Worm (Caenorhabditis elegans) whole organism, early embryonic: ENCODE measurements around the gene tbcc-1.

Experiments
- B0310.2 ChIP-seq: sonication (generic microtip); optimal IDR thresholded peaks from 2 replicates; lab custom pipeline; 2016; ENCODE audit warnings: mild to moderate bottlenecking, missing genetic modification characterization, missing compliant biosample characterization
- F13C5.2 ChIP-seq: sonication (generic microtip); optimal IDR thresholded peaks from 2 replicates; lab custom pipeline; 2017; ENCODE audit warnings: mild to moderate bottlenecking, missing genetic modification characterization, inconsistent platforms, missing compliant biosample characterization
- aly-1 ChIP-seq: sonication (generic microtip); optimal IDR thresholded peaks from 2 replicates; lab custom pipeline; 2016; ENCODE audit warnings: missing genetic modification characterization, missing compliant biosample characterization
- ama-1 ChIP-seq: fragments of 150-350 bp; optimal IDR thresholded peaks from 2 replicates; lab custom pipeline; 2014
- ceh-13 ChIP-seq: fragments of 200-800 bp; sonication (Bioruptor generic); optimal IDR thresholded peaks from 2 replicates; lab custom pipeline; 2018; ENCODE audit warnings: mild to moderate bottlenecking, missing genetic modification characterization, missing compliant biosample characterization
- ceh-36 ChIP-seq: sonication (generic microtip); optimal IDR thresholded peaks from 2 replicates; lab custom pipeline; 2016; ENCODE audit warnings: missing genetic modification characterization, inconsistent platforms, missing compliant biosample characterization
- ets-7 ChIP-seq: sonication (generic microtip); optimal IDR thresholded peaks from 2 replicates; lab custom pipeline; 2016; ENCODE audit warnings: missing genotype, missing genetic modification characterization, missing compliant biosample characterization
- flt-1 ChIP-seq: fragments of 200-800 bp; sonication (Bioruptor generic); IDR thresholded peaks from 2 replicates; pipeline ENCODE4 v1.3.6; 2022; ENCODE audit warnings: missing genetic modification characterization, missing compliant biosample characterization
- hmbx-1 ChIP-seq: sonication (generic microtip); optimal IDR thresholded peaks from 2 replicates; lab custom pipeline; 2016; ENCODE audit warnings: mild to moderate bottlenecking, missing genetic modification characterization, missing compliant biosample characterization
- hmg-4 ChIP-seq: fragments of 200-800 bp; sonication (Bioruptor generic); optimal IDR thresholded peaks from 2 replicates; lab custom pipeline; 2018; ENCODE audit warnings: mild to moderate bottlenecking, missing genetic modification characterization, missing compliant biosample characterization
- hnd-1 ChIP-seq: sonication (generic microtip); optimal IDR thresholded peaks from 2 replicates; lab custom pipeline; 2016; ENCODE audit warnings: missing genetic modification characterization, missing compliant biosample characterization
- pes-1 ChIP-seq: fragments of 200-800 bp; sonication (Bioruptor generic); IDR thresholded peaks from 2 replicates; pipeline ENCODE4 v1.3.6; 2022; ENCODE audit warnings: missing genetic modification reagents, missing genetic modification characterization, missing compliant biosample characterization
- scrt-1 ChIP-seq: fragments of 200-800 bp; sonication (Bioruptor generic); IDR thresholded peaks from 2 replicates; pipeline ENCODE4 v1.3.6; 2022; ENCODE audit warnings: missing genetic modification characterization, missing compliant biosample characterization
- sea-1 ChIP-seq: fragments of 200-800 bp; sonication (Bioruptor generic); conservative IDR thresholded peaks from 2 replicates; pipeline ENCODE4 v1.3.6; 2022; ENCODE audit warnings: missing genetic modification characterization, missing compliant biosample characterization
- tbx-11 ChIP-seq: fragments of 200-800 bp; sonication (Bioruptor generic); IDR thresholded peaks from 2 replicates; pipeline ENCODE4 v1.3.6; 2022; ENCODE audit warnings: missing genetic modification characterization, missing compliant biosample characterization
- tbx-37 ChIP-seq: fragments of 200-800 bp; sonication (Bioruptor generic); conservative IDR thresholded peaks from 2 replicates; pipeline ENCODE4 v1.3.6; 2022; ENCODE audit warnings: missing genetic modification reagents, missing genetic modification characterization, missing compliant biosample characterization
- tra-4 ChIP-seq: sonication (generic microtip); optimal IDR thresholded peaks from 2 replicates; lab custom pipeline; 2017; ENCODE audit warnings: missing genetic modification characterization, missing compliant biosample characterization

The tbcc-1 gene

DNA sequence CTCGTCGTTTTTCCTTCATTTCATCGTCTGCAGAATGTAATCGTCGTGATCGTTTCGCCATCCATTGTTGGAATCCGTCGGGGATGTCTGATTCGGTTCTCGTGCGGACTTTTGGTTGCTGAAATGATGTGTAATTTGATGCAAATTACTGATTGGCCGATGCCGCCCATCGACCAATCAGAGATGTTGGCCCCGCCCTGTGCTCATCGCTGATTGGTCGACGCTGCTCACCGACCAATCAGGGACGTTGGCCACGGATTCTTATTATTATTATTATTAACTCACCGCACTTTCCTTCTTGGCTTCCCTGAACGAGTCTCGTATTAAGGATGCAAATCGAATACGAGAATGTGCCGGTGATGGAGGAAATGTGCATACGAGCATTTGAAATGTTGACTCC, 5.8 kb downstream of the tbcc-1 start:
- no peak for TF ChIP-seq ceh-13
- no peak for TF ChIP-seq tbx-11 (GFP tag; lab: Robert Waterston, UW)
- TF ChIP-seq ceh-36 (tag; lab: Kevin White, UChicago) = no peak
- TF ChIP-seq ets-7 = no peak
- no peak for TF ChIP-seq ama-1 (lab: Kevin White, UChicago)
- TF ChIP-seq B0310.2 = no peak
- no peak for TF ChIP-seq hnd-1 (tag; lab: Kevin White, UChicago)
- TF ChIP-seq F13C5.2 (tag; lab: Kevin White, UChicago) = no peak
- no peak for TF ChIP-seq sea-1 (GFP tag; lab: Robert Waterston, UW)
- no peak for TF ChIP-seq hmbx-1 (tag; lab: Kevin White, UChicago)

DNA sequence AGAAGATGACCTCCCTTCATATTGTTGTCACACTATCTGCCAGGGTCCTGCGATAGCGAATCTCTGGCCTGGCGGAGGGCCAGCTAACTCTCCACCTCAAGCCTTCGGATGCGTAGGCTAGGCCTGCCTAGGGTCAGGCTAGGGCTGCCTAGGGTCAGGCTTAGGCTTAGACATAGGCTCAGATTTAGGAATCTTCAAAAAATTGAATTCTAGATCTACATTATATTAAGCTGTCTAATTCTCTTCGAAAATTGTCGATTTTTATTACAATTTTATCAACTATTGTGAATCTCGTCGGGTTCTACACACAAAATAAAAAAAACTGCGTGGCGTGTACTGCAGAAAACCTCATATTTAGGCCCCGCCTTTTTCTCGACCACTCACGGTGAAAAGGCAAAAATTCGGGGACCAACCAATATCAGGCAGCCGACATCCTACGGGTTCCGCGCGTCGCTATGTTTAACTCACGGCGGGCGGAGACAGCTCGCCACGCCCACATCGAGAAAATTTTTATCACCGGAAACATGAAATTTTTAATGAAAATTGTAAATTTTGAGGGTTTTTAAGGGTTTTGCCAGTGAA, 7.3 kb downstream of the tbcc-1 start:
- TF ChIP-seq scrt-1 (GFP tag; lab: Robert Waterston, UW) (no peak), aly-1 (no peak)

DNA sequence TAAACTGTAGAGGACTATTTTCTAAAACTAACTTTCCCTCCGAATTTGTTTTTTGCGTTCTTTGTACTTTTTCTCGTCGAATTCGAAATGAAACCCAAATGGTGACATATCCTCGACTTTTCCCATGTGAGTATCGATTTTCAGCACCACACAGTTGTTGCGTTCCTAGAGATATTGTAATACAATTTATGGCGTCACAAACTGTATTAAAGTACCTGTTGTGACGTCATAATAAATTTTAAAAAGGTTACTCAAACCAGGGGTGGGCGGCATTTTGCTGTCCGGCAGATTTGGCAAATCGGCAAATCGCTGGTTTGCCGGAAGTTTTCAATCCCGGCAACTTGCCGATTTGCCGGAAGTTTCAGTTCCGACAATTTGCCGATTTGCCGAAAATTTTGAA, 12.5 kb downstream of the tbcc-1 start:
- TF ChIP-seq pes-1 (GFP tag; lab: Robert Waterston, UW) (no peak), aly-1 (no peak), tra-4 (tag; lab: Kevin White, UChicago) (no peak), ceh-36 (tag; lab: Kevin White, UChicago) (no peak), ets-7 (no peak)

DNA sequence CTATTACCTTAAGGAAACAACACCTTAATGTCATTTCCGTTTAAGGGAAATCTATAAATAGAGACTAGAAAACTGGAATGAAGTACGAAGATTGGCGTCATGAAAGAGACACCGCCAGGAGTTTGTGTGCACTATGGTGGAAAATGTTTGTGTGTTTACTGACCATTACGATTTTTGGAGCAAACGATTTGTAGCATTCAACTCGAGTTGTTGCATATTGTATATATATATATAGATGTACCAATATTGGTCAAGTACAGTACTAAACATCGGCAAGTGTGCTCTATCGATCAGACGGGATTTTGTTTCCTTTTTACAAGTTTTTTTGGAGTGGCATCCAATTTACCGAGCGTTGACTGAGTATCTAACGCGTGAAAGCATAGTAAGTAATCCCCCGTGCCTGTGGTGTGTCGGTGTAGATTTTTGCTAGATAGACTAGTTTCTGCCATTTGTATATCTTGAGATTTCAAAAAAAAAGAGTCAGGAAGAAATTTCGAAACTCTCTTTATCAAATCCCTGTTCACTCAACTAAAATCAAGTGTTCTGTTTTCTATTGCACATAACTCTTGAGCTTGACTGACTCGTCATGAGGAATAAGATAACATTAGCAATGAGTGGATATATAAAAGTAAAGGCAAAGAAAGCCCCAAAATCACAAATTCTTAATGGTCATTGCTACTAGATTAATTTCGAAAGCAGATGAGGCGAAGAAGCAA, 13.7 kb downstream of the tbcc-1 start, which contains the start of the genes twk-45 and Y71H2AM.25:
twk-45 (minus strand) TSS at position 101 of the 716 bp plus-strand sequence.
Y71H2AM.25 (plus strand) TSS at position 666 of the 716 bp plus-strand sequence.
- TF ChIP-seq pes-1 (GFP tag; lab: Robert Waterston, UW) (no peak), ama-1 (lab: Kevin White, UChicago) (no peak), sea-1 (GFP tag; lab: Robert Waterston, UW) (no peak), ets-7 (no peak), tra-4 (tag; lab: Kevin White, UChicago) (no peak), aly-1 (no peak), flt-1 (GFP tag; lab: Robert Waterston, UW) (no peak), hnd-1 (tag; lab: Kevin White, UChicago) (no peak), scrt-1 (GFP tag; lab: Robert Waterston, UW) (no peak), tbx-37 (GFP tag; lab: Robert Waterston, UW) (no peak), ceh-36 (tag; lab: Kevin White, UChicago) (no peak), tbx-11 (GFP tag; lab: Robert Waterston, UW) (no peak), hmg-4 (GFP tag; lab: Kevin White, UChicago) (no peak), ceh-13 (no peak), B0310.2 (no peak), hmbx-1 (tag; lab: Kevin White, UChicago) (no peak)

DNA sequence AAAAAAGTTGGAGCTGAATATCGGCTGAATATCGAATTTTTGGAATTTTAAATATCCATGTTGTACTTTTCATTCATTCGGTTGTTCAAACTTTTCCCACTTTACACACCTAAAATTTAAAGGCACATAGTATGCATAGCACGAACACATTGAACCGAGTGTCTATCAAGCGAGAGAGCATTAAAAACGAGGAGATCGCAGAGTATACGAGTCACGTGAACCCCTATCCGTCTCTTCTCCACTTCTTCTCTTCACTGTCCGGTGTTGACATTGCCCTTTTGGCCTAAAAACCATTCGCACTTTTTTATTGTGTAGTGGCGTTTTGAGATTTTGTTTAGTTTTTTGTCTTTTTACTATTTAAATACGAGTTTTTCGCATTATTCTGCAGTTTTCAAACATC, 16.2 kb downstream of the tbcc-1 start:
- TF ChIP-seq hmbx-1 (tag; lab: Kevin White, UChicago) (no peak), ets-7 (no peak), B0310.2 (no peak), hmg-4 (GFP tag; lab: Kevin White, UChicago) (no peak), pes-1 (GFP tag; lab: Robert Waterston, UW) (no peak), tra-4 (tag; lab: Kevin White, UChicago) (no peak), hnd-1 (tag; lab: Kevin White, UChicago) (no peak), ceh-36 (tag; lab: Kevin White, UChicago) (no peak), F13C5.2 (tag; lab: Kevin White, UChicago) (no peak), tbx-37 (GFP tag; lab: Robert Waterston, UW) (no peak), ceh-13 (no peak), scrt-1 (GFP tag; lab: Robert Waterston, UW) (no peak), tbx-11 (GFP tag; lab: Robert Waterston, UW) (no peak), flt-1 (GFP tag; lab: Robert Waterston, UW) (no peak), aly-1 (no peak), ama-1 (lab: Kevin White, UChicago) (no peak)

DNA sequence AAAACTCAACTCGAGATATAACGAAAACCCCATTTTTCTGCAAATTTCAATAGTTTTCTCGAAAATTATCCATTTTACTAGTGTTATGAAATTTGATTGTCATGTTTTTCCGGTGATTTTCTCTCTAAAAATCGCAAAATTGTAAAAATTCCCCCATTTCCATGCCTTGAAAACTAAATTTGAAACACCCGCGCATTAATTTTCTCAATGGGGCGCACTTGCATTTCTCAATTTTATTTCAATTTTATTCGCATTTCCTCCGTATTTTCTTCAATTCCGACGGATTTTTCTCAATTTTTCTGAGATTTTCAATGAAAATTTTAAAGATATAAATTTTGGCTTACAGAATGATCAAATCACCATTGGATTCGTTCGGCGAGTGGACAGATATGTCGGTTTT, 16.8 kb downstream of the tbcc-1 start, which contains the start of gene Y71H2AM.3:
Y71H2AM.3 (plus strand) TSS at position 347 of the 400 bp plus-strand sequence.
- no peak for TF ChIP-seq ceh-36 (tag; lab: Kevin White, UChicago)
- TF ChIP-seq F13C5.2 (tag; lab: Kevin White, UChicago) = peak; percentile 22
- no peak for TF ChIP-seq ets-7
- no peak for TF ChIP-seq scrt-1 (GFP tag; lab: Robert Waterston, UW)

DNA sequence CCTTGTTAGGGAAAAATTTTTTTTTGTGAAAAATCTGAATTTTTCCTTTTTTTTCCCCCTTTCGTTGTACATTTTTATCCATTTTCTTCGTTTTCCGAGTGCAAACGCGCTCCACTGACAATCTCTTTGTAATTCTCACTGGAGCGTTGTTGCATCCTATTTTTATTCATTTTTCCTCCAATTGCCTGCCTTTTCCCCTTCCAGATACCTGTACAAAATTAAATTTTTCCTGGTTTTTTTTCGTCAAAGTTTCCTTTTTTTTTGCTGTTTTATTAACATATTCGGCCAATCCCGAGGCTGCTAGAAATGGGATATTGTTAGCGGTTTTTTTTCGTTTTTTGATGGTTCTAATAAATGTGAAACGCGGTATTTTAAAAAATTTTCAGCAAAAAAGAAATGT, 23.2 kb downstream of the tbcc-1 start:
- TF ChIP-seq tbx-11 (GFP tag; lab: Robert Waterston, UW) (0 out of 2 replicates have a peak, but pooled peaks have one; percentile 19), hmg-4 (GFP tag; lab: Kevin White, UChicago) (no peak), pes-1 (GFP tag; lab: Robert Waterston, UW) (0 out of 2 replicates have a peak, but pooled peaks have one; percentile 9), sea-1 (GFP tag; lab: Robert Waterston, UW) (peak; percentile 49; the same call in 1 of the 2 replicates)
